Fruit fly (Drosophila melanogaster) whole organism, wandering third instar larva: Measurements from ENCODE around the gene CG33912.

Experiments used
- Abd-B ChIP-seq: fragments of >200 bp; optimal IDR thresholded peaks from 2 replicates; lab custom pipeline; 2017; ENCODE audit warnings: missing biosample characterization, missing genetic modification characterization
- CG32264 ChIP-seq: fragments of 200-800 bp; sonication (Bioruptor generic); optimal IDR thresholded peaks from 2 replicates; lab custom pipeline; 2016; ENCODE audit warnings: missing biosample characterization, missing genetic modification characterization
- CG9705 ChIP-seq: fragments of 200-800 bp; sonication (Bioruptor generic); optimal IDR thresholded peaks from 2 replicates; lab custom pipeline; 2018; ENCODE audit warnings: missing biosample characterization, mild to moderate bottlenecking, missing genetic modification characterization
- CrebA ChIP-seq: fragments of 200-800 bp; sonication (Bioruptor generic); optimal IDR thresholded peaks from 2 replicates; lab custom pipeline; 2016; ENCODE audit warnings: missing biosample characterization, mild to moderate bottlenecking, missing genetic modification characterization, borderline replicate concordance
- Dfd ChIP-seq: fragments of >200 bp; optimal IDR thresholded peaks from 2 replicates; lab custom pipeline; 2017; ENCODE audit warnings: missing biosample characterization, missing genetic modification characterization
- Dif ChIP-seq: fragments of 200-275, 200-300 bp; sonication (Bioruptor generic); optimal IDR thresholded peaks from 2 replicates; lab custom pipeline; 2018; ENCODE audit warnings: missing biosample characterization, missing genetic modification characterization; ENCODE audit not compliant: partially characterized antibody
- GATAd ChIP-seq: sonication (Bioruptor generic); optimal IDR thresholded peaks from 2 replicates; lab custom pipeline; 2016; ENCODE audit warnings: missing biosample characterization, missing genetic modification characterization
- HLH106 ChIP-seq: fragments of 200-800 bp; optimal IDR thresholded peaks from 3 replicates; lab custom pipeline; 2019; ENCODE audit warnings: missing biosample characterization, mild to moderate bottlenecking, missing genetic modification characterization, moderate library complexity
- Hnf4 ChIP-seq: fragments of 200-800 bp; sonication (Bioruptor generic); optimal IDR thresholded peaks from 2 replicates; lab custom pipeline; 2016; ENCODE audit warnings: missing biosample characterization, mild to moderate bottlenecking, missing genetic modification characterization
- Hr78 ChIP-seq: fragments of >200 bp; optimal IDR thresholded peaks from 2 replicates; lab custom pipeline; 2017; ENCODE audit warnings: missing biosample characterization, missing genetic modification characterization
- Hr83 ChIP-seq: fragments of 200-300 bp; sonication (Bioruptor generic); optimal IDR thresholded peaks from 2 replicates; lab custom pipeline; 2016; ENCODE audit warnings: missing biosample characterization, mild to moderate bottlenecking, missing genetic modification characterization, moderate library complexity; ENCODE audit not compliant: poor library complexity, severe bottlenecking
- Jra ChIP-seq: sonication (Bioruptor generic); optimal IDR thresholded peaks from 2 replicates; lab custom pipeline; 2016; ENCODE audit warnings: missing biosample characterization, missing genetic modification characterization
- Mio ChIP-seq: sonication (Bioruptor generic); optimal IDR thresholded peaks from 2 replicates; lab custom pipeline; 2016; ENCODE audit warnings: missing biosample characterization, missing genetic modification characterization
- Myc ChIP-seq: fragments of >200 bp; optimal IDR thresholded peaks from 2 replicates; lab custom pipeline; 2017
- N ChIP-seq: fragments of >200 bp; optimal IDR thresholded peaks from 2 replicates; lab custom pipeline; 2018; ENCODE audit warnings: missing biosample characterization, missing external identifiers, missing genetic modification characterization
- OdsH ChIP-seq: fragments of 200-800 bp; sonication (Bioruptor generic); optimal IDR thresholded peaks from 2 replicates; lab custom pipeline; 2016; ENCODE audit warnings: missing biosample characterization, mild to moderate bottlenecking, missing genetic modification characterization
- Rel ChIP-seq, 2 experiments: fragments of 200-800 bp; sonication (Bioruptor generic) in 1 of 2; optimal IDR thresholded peaks; 2 replicates in 1 of 2; 3 replicates in 1 of 2; lab custom pipeline; 2016 to 2019; ENCODE audit warnings: mild to moderate bottlenecking in 2 of 2, missing biosample characterization in 2 of 2, missing genetic modification characterization in 2 of 2, moderate library complexity in 1 of 2
- Sp1 ChIP-seq: fragments of 200-800 bp; sonication (Bioruptor generic); optimal IDR thresholded peaks from 3 replicates; lab custom pipeline; 2019; ENCODE audit warnings: missing biosample characterization, mild to moderate bottlenecking, missing genetic modification characterization, moderate library complexity
- Vsx2 ChIP-seq: fragments of 200-300, 225-300 bp; sonication (Bioruptor generic); optimal IDR thresholded peaks from 2 replicates; lab custom pipeline; 2018; ENCODE audit warnings: missing biosample characterization, missing genetic modification characterization; ENCODE audit not compliant: partially characterized antibody
- br ChIP-seq: fragments of 200-800 bp; sonication (Bioruptor generic); optimal IDR thresholded peaks from 2 replicates; lab custom pipeline; 2016; ENCODE audit warnings: missing biosample characterization, missing genetic modification characterization
- brk ChIP-seq: fragments of 200-800 bp; sonication (Bioruptor generic); optimal IDR thresholded peaks from 2 replicates; lab custom pipeline; 2016; ENCODE audit warnings: missing biosample characterization, mild to moderate bottlenecking, missing genetic modification characterization
- dl ChIP-seq, 2 experiments: fragments of 175-275, 200-275 bp in 1 of 2; fragments of 200-275 bp in 1 of 2; sonication (Bioruptor generic); optimal IDR thresholded peaks; lab custom pipeline; 2018; ENCODE audit warnings: mild to moderate bottlenecking in 2 of 2, missing biosample characterization in 2 of 2, missing genetic modification characterization in 2 of 2, moderate library complexity in 2 of 2; ENCODE audit not compliant: partially characterized antibody in 2 of 2, insufficient read depth in 1 of 2
- dmrt93B ChIP-seq: fragments of 200-800 bp; sonication (Bioruptor generic); optimal IDR thresholded peaks from 2 replicates; lab custom pipeline; 2018; ENCODE audit warnings: missing biosample characterization, mild to moderate bottlenecking, missing genetic modification characterization
- dsf ChIP-seq: sonication (Bioruptor generic); optimal IDR thresholded peaks from 2 replicates; lab custom pipeline; 2016; ENCODE audit warnings: missing biosample characterization, missing genetic modification characterization, borderline replicate concordance
- ey ChIP-seq: fragments of 200-800 bp; sonication (Bioruptor generic); optimal IDR thresholded peaks from 2 replicates; lab custom pipeline; 2016; ENCODE audit warnings: missing biosample characterization, missing genetic modification characterization
- foxo ChIP-seq, 2 experiments: fragments of 200-800 bp; sonication (Bioruptor generic); optimal IDR thresholded peaks; 2 replicates in 1 of 2; 3 replicates in 1 of 2; lab custom pipeline; 2016 to 2017; ENCODE audit warnings: missing biosample characterization in 2 of 2, missing genetic modification characterization in 2 of 2
- fru ChIP-seq: fragments of 200-800 bp; sonication (Bioruptor generic); optimal IDR thresholded peaks from 3 replicates; lab custom pipeline; 2016; ENCODE audit warnings: missing biosample characterization, mild to moderate bottlenecking, missing genetic modification characterization
- h ChIP-seq: fragments of 200-800 bp; sonication (Bioruptor generic); optimal IDR thresholded peaks from 3 replicates; lab custom pipeline; 2016; ENCODE audit warnings: missing biosample characterization, mild to moderate bottlenecking, missing genetic modification characterization
- jim ChIP-seq: fragments of 175-275, 200-325 bp; sonication (Bioruptor generic); optimal IDR thresholded peaks from 2 replicates; lab custom pipeline; 2016; ENCODE audit warnings: missing biosample characterization, mild to moderate bottlenecking, missing genetic modification characterization
- lola ChIP-seq: fragments of >200 bp; optimal IDR thresholded peaks from 2 replicates; lab custom pipeline; 2017; ENCODE audit warnings: missing biosample characterization, missing genetic modification characterization
- pan ChIP-seq: fragments of >200 bp; optimal IDR thresholded peaks from 2 replicates; lab custom pipeline; 2017
- psq ChIP-seq: fragments of 200-800 bp; sonication (Bioruptor generic); optimal IDR thresholded peaks from 3 replicates; lab custom pipeline; 2017; ENCODE audit warnings: missing biosample characterization, mild to moderate bottlenecking, missing genetic modification characterization, moderate library complexity
- rgr ChIP-seq: fragments of 200-800 bp; sonication (Bioruptor generic); optimal IDR thresholded peaks from 3 replicates; lab custom pipeline; 2016; ENCODE audit warnings: missing biosample characterization, mild to moderate bottlenecking, missing genetic modification characterization
- sage ChIP-seq: fragments of 200-800 bp; sonication (Bioruptor generic); optimal IDR thresholded peaks from 2 replicates; lab custom pipeline; 2016; ENCODE audit warnings: missing biosample characterization, mild to moderate bottlenecking, missing genetic modification characterization
- sv ChIP-seq: fragments of 200-800 bp; sonication (Bioruptor generic); optimal IDR thresholded peaks from 3 replicates; lab custom pipeline; 2016; ENCODE audit warnings: missing biosample characterization, missing genetic modification characterization
- tai ChIP-seq: sonication (Bioruptor generic); optimal IDR thresholded peaks from 2 replicates; lab custom pipeline; 2016; ENCODE audit warnings: missing biosample characterization, missing genetic modification characterization
- usp ChIP-seq: fragments of >200 bp; optimal IDR thresholded peaks from 2 replicates; lab custom pipeline; 2017; ENCODE audit warnings: missing biosample characterization, missing genetic modification characterization
- woc ChIP-seq: sonication (Bioruptor generic); optimal IDR thresholded peaks from 2 replicates; lab custom pipeline; 2016; ENCODE audit warnings: missing biosample characterization, mild to moderate bottlenecking, missing genetic modification characterization

Gene CG33912

dm6 chr3L:20730323-20731238 is 24.9 kb downstream of the CG33912 start, which contains the start of gene CG13252:
TSS of gene CG13252 (plus strand) at chr3L:20730591.
- no peak for TF ChIP-seq CG32264
- TF ChIP-seq usp (GFP tag; lab: Kevin White, UChicago): no peak
- no peak for TF ChIP-seq HLH106
- TF ChIP-seq Myc (lab: Kevin White, UChicago): no peak
- TF ChIP-seq N (GFP tag; lab: Kevin White, UChicago): no peak
- TF ChIP-seq sage (GFP tag; lab: Kevin White, UChicago): peak; percentile 71
- TF ChIP-seq psq (GFP tag; lab: Kevin White, UChicago): no peak
- peak in 1 of 2 experiments; percentile 1 for TF ChIP-seq foxo (GFP tag; optimal IDR thresholded peaks at IDR 0.05; lab: Kevin White, UChicago)
- no peak for TF ChIP-seq dmrt93B (GFP tag; lab: Kevin White, UChicago)
- no peak for TF ChIP-seq sv
- peak; percentile 9 to 61 for TF ChIP-seq dl (GFP tag; optimal IDR thresholded peaks at IDR 0.05; lab: Kevin White, UChicago; ENCODE audit: insufficient read depth in 1 of 2, partially characterized antibody in 2 of 2)
- TF ChIP-seq CrebA (GFP tag; lab: Kevin White, UChicago): peak; percentile 71
- no peak for TF ChIP-seq OdsH
- TF ChIP-seq brk (GFP tag; lab: Kevin White, UChicago): peak; percentile 69
- no peak for TF ChIP-seq br (GFP tag; lab: Kevin White, UChicago)
- peak; percentile 8 for TF ChIP-seq Sp1
- TF ChIP-seq ey (GFP tag; lab: Kevin White, UChicago): no peak
- no peak for TF ChIP-seq Jra (GFP tag; lab: Kevin White, UChicago)
- no peak for TF ChIP-seq rgr (GFP tag; lab: Kevin White, UChicago)
- no peak for TF ChIP-seq Hnf4
- peak; percentile 16 for TF ChIP-seq Vsx2
- peak; percentile 49 for TF ChIP-seq Hr83 (GFP tag; lab: Kevin White, UChicago)
- no peak for TF ChIP-seq lola (GFP tag; lab: Kevin White, UChicago)
- TF ChIP-seq Mio (GFP tag; lab: Kevin White, UChicago): no peak
- TF ChIP-seq Dif (GFP tag; lab: Kevin White, UChicago): peak; percentile 64
- TF ChIP-seq Abd-B (GFP tag; lab: Kevin White, UChicago): no peak
- no peak for TF ChIP-seq h (GFP tag; lab: Kevin White, UChicago)
- TF ChIP-seq jim (GFP tag; lab: Kevin White, UChicago): no peak
- no peak for TF ChIP-seq pan
- peak; percentile 3 for TF ChIP-seq tai (GFP tag; lab: Kevin White, UChicago)
- TF ChIP-seq Hr78: no peak
- TF ChIP-seq GATAd: no peak
- TF ChIP-seq woc: peak; percentile 24
- TF ChIP-seq Rel (GFP tag; optimal IDR thresholded peaks at IDR 0.05; lab: Kevin White, UChicago): peak; percentile 40
- no peak for TF ChIP-seq Rel (tag; optimal IDR thresholded peaks at IDR 0.05; lab: Kevin White, UChicago)
- TF ChIP-seq Dfd (GFP tag; lab: Kevin White, UChicago): no peak
- TF ChIP-seq dsf (GFP tag; lab: Kevin White, UChicago): no peak
- peak; percentile 23 for TF ChIP-seq fru (GFP tag; lab: Kevin White, UChicago)
- TF ChIP-seq CG9705 (GFP tag; lab: Kevin White, UChicago): no peak

DNA sequence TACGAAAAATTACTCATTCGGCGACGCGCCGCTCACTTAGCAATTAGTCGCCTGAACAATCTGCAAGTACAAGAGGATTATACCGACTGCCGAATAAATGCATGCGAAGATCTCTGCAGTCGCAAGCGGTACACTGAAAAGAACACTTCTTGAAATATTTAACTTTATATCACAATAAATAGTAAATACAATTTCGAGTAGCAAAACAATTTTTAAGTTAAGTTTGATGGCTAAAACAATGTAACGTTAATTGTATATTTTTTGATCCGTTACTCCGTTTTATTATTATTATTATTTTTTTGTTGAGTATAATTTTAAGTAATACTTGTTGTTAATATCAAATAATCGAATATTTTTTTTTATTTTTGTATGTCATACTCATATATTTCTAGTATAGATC is 26.1 kb downstream of the CG33912 start:
- TF ChIP-seq Mio (GFP tag; lab: Kevin White, UChicago) (no peak), pan (no peak), HLH106 (no peak), CG32264 (no peak), psq (GFP tag; lab: Kevin White, UChicago) (no peak), Hnf4 (no peak), dsf (GFP tag; lab: Kevin White, UChicago) (no peak), CrebA (GFP tag; lab: Kevin White, UChicago) (no peak), sage (GFP tag; lab: Kevin White, UChicago) (no peak), foxo (GFP tag; optimal IDR thresholded peaks at IDR 0.05; lab: Kevin White, UChicago) (no peak), Dif (GFP tag; lab: Kevin White, UChicago) (no peak)
